Worm (Caenorhabditis elegans) whole organism, L4 larva: Measurements from ENCODE around the gene nhr-288.

ENCODE experiments used
- F26F4.8 ChIP-seq: fragments of 200-800 bp; sonication (Bioruptor generic); conservative IDR thresholded peaks from 2 replicates; pipeline ENCODE4 v1.3.6; 2022; ENCODE audit warnings: missing genetic modification characterization, missing compliant biosample characterization
- ceh-28 ChIP-seq: fragments of 150-350 bp; optimal IDR thresholded peaks from 2 replicates; lab custom pipeline; 2014; ENCODE audit warnings: missing biosample characterization, missing genetic modification reagents, missing genetic modification characterization
- ctbp-1 ChIP-seq: fragments of 200-800 bp; sonication (Bioruptor generic); IDR thresholded peaks from 2 replicates; pipeline ENCODE4 v1.3.6; 2022; ENCODE audit warnings: missing genetic modification reagents, missing genetic modification characterization, missing compliant biosample characterization
- mdl-1 ChIP-seq, 2 experiments: fragments of 150-350 bp in 1 of 2; sonication (generic microtip) in 1 of 2; optimal IDR thresholded peaks; 2 replicates each; lab custom pipeline; 2014 to 2017; ENCODE audit warnings: missing biosample characterization in 2 of 2, missing genetic modification characterization in 2 of 2
- mxl-3 ChIP-seq: fragments of 200-800 bp; sonication (Bioruptor generic); optimal IDR thresholded peaks from 2 replicates; lab custom pipeline; 2018; ENCODE audit warnings: mild to moderate bottlenecking, missing genetic modification characterization, missing compliant biosample characterization
- nhr-25 ChIP-seq: sonication (generic microtip); optimal IDR thresholded peaks from 2 replicates; lab custom pipeline; 2017; ENCODE audit warnings: missing genetic modification characterization, mild to moderate bottlenecking, missing compliant biosample characterization, antibody characterized with exemption, moderate library complexity, borderline replicate concordance; ENCODE audit not compliant: insufficient read depth
- pha-4 ChIP-seq, 2 experiments: fragments of 150-350 bp in 1 of 2; fragments of 200-800 bp in 1 of 2; sonication (Bioruptor generic) in 1 of 2; IDR thresholded peaks in 1 of 2; optimal IDR thresholded peaks in 1 of 2; 2 replicates each; pipeline versions ENCODE4 v1.3.6 to Lab custom; 2014 to 2022; ENCODE audit warnings: missing genetic modification characterization in 2 of 2, missing genetic modification reagents in 2 of 2, missing biosample characterization in 1 of 2, missing compliant biosample characterization in 1 of 2

DNA sequence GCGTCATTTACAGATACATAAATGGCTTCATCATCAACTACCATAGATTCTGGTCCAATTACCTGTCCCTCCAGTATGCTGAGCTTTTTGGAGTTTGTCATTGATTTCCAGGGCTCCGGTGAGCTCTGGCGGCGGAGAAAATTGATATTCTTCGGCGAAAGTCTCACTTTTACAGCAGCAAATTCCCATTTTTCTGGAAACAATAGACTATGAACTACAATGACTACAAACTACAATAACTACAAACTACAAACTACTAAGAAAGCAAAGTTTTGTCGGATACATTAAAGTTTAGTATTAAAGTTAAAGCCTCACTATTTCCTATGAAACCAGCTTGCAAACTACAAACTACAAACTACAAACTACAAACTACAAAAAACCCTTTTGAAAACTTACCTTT, 26.7 kb downstream of the nhr-288 start, which contains the start of gene C08E8.2:
- TF ChIP-seq F26F4.8, result no peak
- no peak for TF ChIP-seq ceh-28 (tag; lab: Kevin White, UChicago)
- no peak for TF ChIP-seq pha-4 (GFP tag; IDR thresholded peaks at IDR 0.05; lab: Robert Waterston, UW)
- no peak for TF ChIP-seq pha-4 (tag; optimal IDR thresholded peaks at IDR 0.05; lab: Kevin White, UChicago)
- no peak for TF ChIP-seq mxl-3 (GFP tag; lab: Kevin White, UChicago)
- TF ChIP-seq mdl-1 (tag; optimal IDR thresholded peaks at IDR 0.05; lab: Kevin White, UChicago), result no peak
- no peak for TF ChIP-seq nhr-25 (tag; lab: Kevin White, UChicago)
- TF ChIP-seq ctbp-1 (GFP tag; lab: Robert Waterston, UW), result no peak
